Fruit fly (Drosophila melanogaster): ENCODE data around the gene CG5250.

Gene CG5250

dm6 chr3R:19246080-19246637, 17.1 kb upstream of the CG5250 start, which contains the start of gene unc79:
TSS of gene unc79 (minus strand) at chr3R:19246130.
- TF ChIP-seq CG32767 (GFP tag; IDR thresholded peaks at IDR 0.05) (peak; percentile 54; the same call in 1 of the 2 replicates), CG12299 (tag; optimal IDR thresholded peaks at IDR 0.05) (no peak), CG6654 (GFP tag; optimal IDR thresholded peaks at IDR 0.05) (no peak), Rfx (GFP tag; IDR thresholded peaks at IDR 0.05) (no peak), CG15479 (GFP tag; optimal IDR thresholded peaks at IDR 0.05) (peak; percentile 57), CG16815 (GFP tag; optimal IDR thresholded peaks at IDR 0.05) (no peak), CG7928 (GFP tag; optimal IDR thresholded peaks at IDR 0.05) (no peak), da (GFP tag; optimal IDR thresholded peaks at IDR 0.05) (no peak), fd102C (GFP tag; optimal IDR thresholded peaks at IDR 0.05) (peak; percentile 70), ewg (GFP tag; optimal IDR thresholded peaks at IDR 0.05) (peak; percentile 91), vnd (GFP tag; IDR thresholded peaks at IDR 0.05; ENCODE audit: partially characterized antibody) (no peak), ac (GFP tag; optimal IDR thresholded peaks at IDR 0.05) (peak; percentile 28), CG11696 (GFP tag; IDR thresholded peaks at IDR 0.05) (no peak), CrebB (tag; optimal IDR thresholded peaks at IDR 0.05) (no peak), sens (GFP tag) (peak; percentile 20), Deaf1 (tag; optimal IDR thresholded peaks at IDR 0.05) (no peak), nerfin-1 (tag; optimal IDR thresholded peaks at IDR 0.05) (peak; percentile 91), CG6813 (GFP tag; optimal IDR thresholded peaks at IDR 0.05) (peak; percentile 27), zen2 (GFP tag; IDR thresholded peaks at IDR 0.05; ENCODE audit: partially characterized antibody) (no peak), Hey (tag; optimal IDR thresholded peaks at IDR 0.05) (no peak), Gug (GFP tag; IDR thresholded peaks at IDR 0.05) (no peak), CG42726 (GFP tag; IDR thresholded peaks at IDR 0.05; ENCODE audit: partially characterized antibody) (no peak), CG13287 (GFP tag; IDR thresholded peaks at IDR 0.05; ENCODE audit: partially characterized antibody) (peak; percentile 18; the same call in 1 of the 2 replicates), jigr1 (GFP tag; IDR thresholded peaks at IDR 0.05) (no peak), Hr39 (optimal IDR thresholded peaks at IDR 0.05) (no peak), sim (GFP tag; IDR thresholded peaks at IDR 0.05) (no peak), CG16863 (GFP tag; optimal IDR thresholded peaks at IDR 0.05) (no peak), CG30403 (GFP tag; optimal IDR thresholded peaks at IDR 0.05) (no peak), fd96Cb (tag; optimal IDR thresholded peaks at IDR 0.05) (no peak), sima (GFP tag; optimal IDR thresholded peaks at IDR 0.05) (no peak), dysf (GFP tag; IDR thresholded peaks at IDR 0.05) (no peak), tio (GFP tag; optimal IDR thresholded peaks at IDR 0.05) (no peak), CG13123 (GFP tag; optimal IDR thresholded peaks at IDR 0.05) (no peak), btn (GFP tag; optimal IDR thresholded peaks at IDR 0.05) (no peak), E2f2 (GFP tag; IDR thresholded peaks at IDR 0.05) (no peak), Dll (GFP tag; IDR thresholded peaks at IDR 0.05; ENCODE audit: partially characterized antibody) (no peak), tll (GFP tag; optimal IDR thresholded peaks at IDR 0.05) (no peak), Hmr (GFP tag; optimal IDR thresholded peaks at IDR 0.05) (no peak), CG2202 (tag; optimal IDR thresholded peaks at IDR 0.05) (no peak), CG15696 (tag; optimal IDR thresholded peaks at IDR 0.05) (peak; percentile 54), NC2β (GFP tag; optimal IDR thresholded peaks at IDR 0.05) (no peak), CG14860 (GFP tag; IDR thresholded peaks at IDR 0.05; ENCODE audit: partially characterized antibody) (no peak), klu (GFP tag; IDR thresholded peaks at IDR 0.05) (no peak), gsb (GFP tag; IDR thresholded peaks at IDR 0.05) (no peak), CG34422 (GFP tag; IDR thresholded peaks at IDR 0.05) (peak; percentile 51; the same call in 1 of the 3 replicates), scrt (GFP tag; optimal IDR thresholded peaks at IDR 0.05) (peak; percentile 100), crc (GFP tag; optimal IDR thresholded peaks at IDR 0.05) (no peak), CG6791 (GFP tag; IDR thresholded peaks at IDR 0.05; ENCODE audit: partially characterized antibody) (no peak), CG5953 (GFP tag; IDR thresholded peaks at IDR 0.05) (no peak), wdn (GFP tag; IDR thresholded peaks at IDR 0.05) (no peak), CG14441 (GFP tag; IDR thresholded peaks at IDR 0.05) (no peak)
